Worm (Caenorhabditis elegans) whole organism, L3 larva: ENCODE measurements around the gene cla-1.
"Not testable (repeated sequence)": the region's sequence is repeated elsewhere in the genome, so short reads cannot be mapped to it uniquely, and the experiment has no call there.

Experiments
- ZK546.5 ChIP-seq: sonication (generic microtip); optimal IDR thresholded peaks from 2 replicates; lab custom pipeline; 2017; ENCODE audit warnings: missing biosample characterization, missing genetic modification characterization
- aly-2 ChIP-seq: fragments of 150-350 bp; optimal IDR thresholded peaks from 2 replicates; lab custom pipeline; 2014; ENCODE audit warnings: missing biosample characterization, missing genetic modification characterization
- ama-1 ChIP-seq: fragments of 150-350 bp; optimal IDR thresholded peaks from 2 replicates; lab custom pipeline; 2018
- ceh-28 ChIP-seq: fragments of 150-350 bp; optimal IDR thresholded peaks from 2 replicates; lab custom pipeline; 2014; ENCODE audit warnings: missing biosample characterization, missing genetic modification reagents, missing genetic modification characterization
- ceh-9 ChIP-seq: sonication (generic microtip); optimal IDR thresholded peaks from 2 replicates; lab custom pipeline; 2018; ENCODE audit warnings: missing biosample characterization, missing genetic modification characterization
- egl-27 ChIP-seq: sonication (generic microtip); optimal IDR thresholded peaks from 4 replicates; lab custom pipeline; 2017; ENCODE audit warnings: missing biosample characterization, missing genetic modification reagents, missing genetic modification characterization
- egl-5 ChIP-seq: fragments of 150-350 bp; optimal IDR thresholded peaks from 2 replicates; lab custom pipeline; 2017; ENCODE audit warnings: missing biosample characterization, missing genetic modification reagents, missing genetic modification characterization, inconsistent platforms
- elt-1 ChIP-seq: fragments of 150-350 bp; optimal IDR thresholded peaks from 2 replicates; lab custom pipeline; 2014; ENCODE audit warnings: missing biosample characterization, missing genetic modification characterization
- elt-2 ChIP-seq: sonication (generic microtip); optimal IDR thresholded peaks from 2 replicates; lab custom pipeline; 2016; ENCODE audit warnings: missing genetic modification reagents, mild to moderate bottlenecking, missing genetic modification characterization, missing compliant biosample characterization
- elt-3 ChIP-seq, 3 experiments: fragments of 150-350 bp in 1 of 3; sonication (generic microtip) in 2 of 3; optimal IDR thresholded peaks; 2 replicates in 2 of 3; 4 replicates in 1 of 3; lab custom pipeline; 2014 to 2017; ENCODE audit warnings: missing biosample characterization in 3 of 3, missing genetic modification characterization in 3 of 3
- eor-1 ChIP-seq, 2 experiments: fragments of 150-350 bp; optimal IDR thresholded peaks; 2 replicates each; lab custom pipeline; 2014 to 2018; ENCODE audit warnings: missing biosample characterization in 2 of 2, missing genetic modification characterization in 2 of 2
- fkh-10 ChIP-seq: sonication (generic microtip); optimal IDR thresholded peaks from 2 replicates; lab custom pipeline; 2017; ENCODE audit warnings: missing biosample characterization, missing genetic modification reagents, missing genetic modification characterization
- fos-1 ChIP-seq: fragments of 150-350 bp; optimal IDR thresholded peaks from 2 replicates; lab custom pipeline; 2014; ENCODE audit warnings: missing biosample characterization, missing genetic modification characterization
- hmg-11 ChIP-seq: sonication (generic microtip); optimal IDR thresholded peaks from 2 replicates; lab custom pipeline; 2016; ENCODE audit warnings: missing genetic modification characterization, missing compliant biosample characterization
- jun-1 ChIP-seq: fragments of 150-350 bp; optimal IDR thresholded peaks from 2 replicates; lab custom pipeline; 2014; ENCODE audit warnings: missing biosample characterization, missing genetic modification reagents, missing genetic modification characterization
- lin-15B ChIP-seq: fragments of 150-350 bp; optimal IDR thresholded peaks from 2 replicates; lab custom pipeline; 2014; ENCODE audit warnings: missing biosample characterization, missing genetic modification characterization
- lin-39 ChIP-seq: fragments of 150-350 bp; optimal IDR thresholded peaks from 2 replicates; lab custom pipeline; 2018; ENCODE audit warnings: missing biosample characterization, missing genetic modification reagents, missing genetic modification characterization
- lsy-12 ChIP-seq: sonication (generic microtip); optimal IDR thresholded peaks from 2 replicates; lab custom pipeline; 2016; ENCODE audit warnings: mild to moderate bottlenecking, missing genetic modification characterization, missing compliant biosample characterization
- mdl-1 ChIP-seq: fragments of 150-350 bp; optimal IDR thresholded peaks from 2 replicates; lab custom pipeline; 2014; ENCODE audit warnings: missing biosample characterization, missing genetic modification characterization
- mml-1 ChIP-seq: fragments of 150-350 bp; sonication (generic microtip); optimal IDR thresholded peaks from 3 replicates; lab custom pipeline; 2014; ENCODE audit warnings: missing biosample characterization, missing genetic modification characterization
- nfya-1 ChIP-seq: sonication (generic microtip); optimal IDR thresholded peaks from 2 replicates; lab custom pipeline; 2017; ENCODE audit warnings: missing genetic modification characterization, mild to moderate bottlenecking, missing compliant biosample characterization, antibody characterized with exemption, moderate library complexity; ENCODE audit not compliant: insufficient read depth
- nhr-11 ChIP-seq: fragments of 150-350 bp; optimal IDR thresholded peaks from 2 replicates; lab custom pipeline; 2014; ENCODE audit warnings: missing biosample characterization, missing genetic modification characterization
- nhr-23 ChIP-seq: fragments of 150-350 bp; optimal IDR thresholded peaks from 2 replicates; lab custom pipeline; 2014; ENCODE audit warnings: missing biosample characterization, missing genetic modification reagents, missing genetic modification characterization
- nhr-237 ChIP-seq: fragments of 150-350 bp; optimal IDR thresholded peaks from 2 replicates; lab custom pipeline; 2014; ENCODE audit warnings: missing biosample characterization, missing genetic modification characterization
- nhr-25 ChIP-seq: sonication (generic microtip); optimal IDR thresholded peaks from 2 replicates; lab custom pipeline; 2017; ENCODE audit warnings: missing biosample characterization, missing genetic modification characterization
- nhr-28 ChIP-seq: fragments of 150-350 bp; optimal IDR thresholded peaks from 2 replicates; lab custom pipeline; 2014; ENCODE audit warnings: missing biosample characterization, missing genetic modification characterization
- nhr-43 ChIP-seq: sonication (generic microtip); optimal IDR thresholded peaks from 2 replicates; lab custom pipeline; 2016; ENCODE audit warnings: mild to moderate bottlenecking, missing genetic modification characterization, missing compliant biosample characterization; ENCODE audit not compliant: poor library complexity, severe bottlenecking
- nhr-67 ChIP-seq: fragments of 150-350 bp; optimal IDR thresholded peaks from 2 replicates; lab custom pipeline; 2014; ENCODE audit warnings: missing biosample characterization, missing genetic modification characterization
- nhr-76 ChIP-seq: fragments of 150-350 bp; sonication (generic microtip); optimal IDR thresholded peaks from 5 replicates; lab custom pipeline; 2014; ENCODE audit warnings: missing biosample characterization, missing genetic modification characterization
- pha-4 ChIP-seq: fragments of 150-350 bp; optimal IDR thresholded peaks from 2 replicates; lab custom pipeline; 2014; ENCODE audit warnings: missing biosample characterization, missing genetic modification reagents, missing genetic modification characterization
- pqm-1 ChIP-seq: fragments of 150-350 bp; optimal IDR thresholded peaks from 2 replicates; lab custom pipeline; 2017; ENCODE audit warnings: missing biosample characterization, missing genetic modification characterization, inconsistent platforms
- sea-2 ChIP-seq: fragments of 150-350 bp; sonication (generic microtip); optimal IDR thresholded peaks from 4 replicates; lab custom pipeline; 2014; ENCODE audit warnings: missing biosample characterization, missing genetic modification reagents, missing genetic modification characterization
- snpc-4 ChIP-seq: fragments of 150-350 bp; optimal IDR thresholded peaks from 2 replicates; lab custom pipeline; 2014; ENCODE audit warnings: missing biosample characterization, missing genetic modification characterization
- tbx-2 ChIP-seq: sonication (generic microtip); optimal IDR thresholded peaks from 2 replicates; lab custom pipeline; 2016; ENCODE audit warnings: mild to moderate bottlenecking, missing genetic modification characterization, missing compliant biosample characterization
- unc-39 ChIP-seq: sonication (generic microtip); optimal IDR thresholded peaks from 4 replicates; lab custom pipeline; 2017; ENCODE audit warnings: missing biosample characterization, missing genetic modification characterization
- unc-62 ChIP-seq: fragments of 150-350 bp; sonication (generic microtip); optimal IDR thresholded peaks from 4 replicates; lab custom pipeline; 2014; ENCODE audit warnings: missing biosample characterization, missing genetic modification reagents, missing genetic modification characterization
- zag-1 ChIP-seq: fragments of 150-350 bp; optimal IDR thresholded peaks from 2 replicates; lab custom pipeline; 2014; ENCODE audit warnings: missing biosample characterization, missing genetic modification characterization
- ztf-11 ChIP-seq: fragments of 150-350 bp; optimal IDR thresholded peaks from 2 replicates; lab custom pipeline; 2014; ENCODE audit warnings: missing biosample characterization, missing genetic modification characterization
- ztf-4 ChIP-seq: fragments of 150-350 bp; optimal IDR thresholded peaks from 2 replicates; lab custom pipeline; 2014; ENCODE audit warnings: missing biosample characterization, missing genetic modification characterization

The cla-1 gene

ce11 chrIV:7559237-7559636 lies 29.5 kb upstream of the cla-1 start:
- TF ChIP-seq nhr-237 (tag; lab: Kevin White, UChicago) (no peak), ama-1 (lab: Kevin White, UChicago) (no peak), elt-2 (no peak), ztf-4 (tag; lab: Kevin White, UChicago) (no peak), tbx-2 (tag; lab: Kevin White, UChicago) (no peak)

- TF ChIP-seq fos-1 (tag; lab: Kevin White, UChicago) (no peak), snpc-4 (tag; lab: Kevin White, UChicago) (peak; percentile 29), fkh-10 (GFP tag; lab: Kevin White, UChicago) (no peak), mdl-1 (tag; lab: Kevin White, UChicago) (no peak), lsy-12 (tag; lab: Kevin White, UChicago) (no peak), sea-2 (GFP tag; lab: Kevin White, UChicago) (no peak), egl-27 (tag; lab: Kevin White, UChicago) (no peak), zag-1 (no peak), nhr-43 (tag; lab: Kevin White, UChicago) (no peak), jun-1 (no peak), elt-1 (tag; lab: Kevin White, UChicago) (no peak), tbx-2 (tag; lab: Kevin White, UChicago) (no peak), lin-15B (peak; percentile 75), pha-4 (tag; lab: Kevin White, UChicago) (peak; percentile 78), unc-62 (GFP tag; lab: Kevin White, UChicago) (no peak), pqm-1 (no peak), ceh-9 (tag; lab: Kevin White, UChicago) (no peak), ztf-11 (no peak), ceh-28 (tag; lab: Kevin White, UChicago) (no peak), ZK546.5 (no peak), mml-1 (tag; lab: Kevin White, UChicago) (no peak), nhr-67 (tag; lab: Kevin White, UChicago) (no peak), aly-2 (tag; lab: Kevin White, UChicago) (no peak), hmg-11 (tag; lab: Kevin White, UChicago) (peak; percentile 39), nhr-23 (tag; lab: Kevin White, UChicago) (peak; percentile 33), ztf-4 (tag; lab: Kevin White, UChicago) (no peak), nfya-1 (tag; lab: Kevin White, UChicago) (peak; percentile 59), unc-39 (tag; lab: Kevin White, UChicago) (no peak), egl-5 (peak; percentile 53), elt-3 (tag; optimal IDR thresholded peaks at IDR 0.05; lab: Kevin White, UChicago) (no peak), ama-1 (lab: Kevin White, UChicago) (no peak), lin-39 (tag; lab: Kevin White, UChicago) (peak; percentile 48), elt-2 (peak; percentile 12), nhr-11 (tag; lab: Kevin White, UChicago) (no peak), nhr-28 (no peak)
- TF ChIP-seq, all 47 proteins: peak for 9
Observed at ce11 chrIV:7561614-7562142, 27.1 kb upstream of the cla-1 start, which contains the start of gene ima-3. Gene ima-3, minus strand, starts transcription at chrIV:7561664.

- TF ChIP-seq elt-1 (tag; lab: Kevin White, UChicago); nhr-25; pqm-1: not testable (repeated sequence)
- TF ChIP-seq, all 47 proteins: peak for 0; not testable (repeated sequence) for 47
Observed at ce11 chrIV:7563850-7564249, 24.9 kb upstream of the cla-1 start, which contains the start of gene F32E10.9. Gene F32E10.9, minus strand, starts transcription at chrIV:7563950.

DNA sequence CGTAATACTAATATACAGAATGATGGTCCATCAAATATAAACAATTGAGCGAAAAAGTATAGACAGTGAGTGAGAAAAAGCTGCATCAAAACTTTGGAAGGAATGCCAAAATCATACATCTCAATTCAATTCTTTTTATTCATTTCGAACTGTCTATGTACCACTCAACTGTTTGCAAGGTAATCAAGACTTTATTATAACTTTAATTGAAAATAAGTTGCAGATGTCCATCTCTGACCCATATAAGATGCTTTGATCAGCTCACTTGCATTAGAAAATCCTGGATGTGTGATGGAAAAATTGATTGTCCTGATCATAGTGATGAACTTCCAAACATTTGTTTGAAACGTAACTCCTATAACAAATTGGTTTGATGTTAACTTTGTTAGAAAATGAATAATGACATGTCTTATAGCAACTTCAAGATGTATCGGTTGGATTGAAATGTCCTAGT lies 21.1 kb upstream of the cla-1 start, which contains the start of gene F32E10.8:
Gene F32E10.8 (plus strand): TSS at position 51 of the 454 bp plus-strand sequence.
- no peak for TF ChIP-seq nhr-76 (tag; lab: Kevin White, UChicago)
- no peak for TF ChIP-seq eor-1 (tag; optimal IDR thresholded peaks at IDR 0.05; lab: Kevin White, UChicago)
